Worm (Caenorhabditis elegans): ENCODE measurements around the gene elo-4.

Gene elo-4

DNA sequence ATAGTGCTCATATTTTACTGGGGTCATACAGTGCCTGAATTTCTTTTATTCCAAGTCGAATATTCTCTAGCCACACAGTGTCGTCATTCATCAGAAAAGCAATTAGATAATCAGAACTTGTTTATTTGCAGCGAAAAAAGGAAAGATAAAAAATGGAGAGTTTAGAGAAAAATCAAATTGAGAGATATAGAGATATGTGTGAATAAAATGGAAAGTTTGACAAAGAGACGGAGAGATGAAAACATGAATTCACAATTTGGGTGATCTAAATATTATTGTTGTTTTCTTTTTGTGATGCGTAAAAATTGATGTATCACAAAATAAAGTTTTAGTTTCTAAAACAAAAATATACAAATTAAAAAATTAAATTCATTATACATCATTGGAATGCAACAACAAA lies 33.4 kb downstream of the elo-4 start:
- TF ChIP-seq ama-1 (optimal IDR thresholded peaks at IDR 0.05) (no peak), blmp-1 (tag; optimal IDR thresholded peaks at IDR 0.05; ENCODE audit: insufficient read depth) (peak; percentile 85), nhr-6 (tag; optimal IDR thresholded peaks at IDR 0.05) (no peak), mbf-1 (tag; optimal IDR thresholded peaks at IDR 0.05) (no peak), lsy-2 (tag; optimal IDR thresholded peaks at IDR 0.05) (no peak), nhr-25 (tag; optimal IDR thresholded peaks at IDR 0.05) (peak; percentile 32), mdl-1 (tag; optimal IDR thresholded peaks at IDR 0.05) (no peak)

- TF ChIP-seq R02D3.7 (tag; optimal IDR thresholded peaks at IDR 0.05): no peak
- TF ChIP-seq lin-11 (tag; optimal IDR thresholded peaks at IDR 0.05): no peak
- no peak for TF ChIP-seq crh-2 (tag; optimal IDR thresholded peaks at IDR 0.05)
- no peak for TF ChIP-seq ztf-1 (GFP tag; conservative IDR thresholded peaks at IDR 0.05)
- no peak for TF ChIP-seq lin-39 (tag; optimal IDR thresholded peaks at IDR 0.05)
Observed at ce11 chrIII:9299919-9300318, 34.2 kb downstream of the elo-4 start, which contains the start of gene K01B6.3. Gene K01B6.3, plus strand, starts transcription at chrIII:9300219.

DNA sequence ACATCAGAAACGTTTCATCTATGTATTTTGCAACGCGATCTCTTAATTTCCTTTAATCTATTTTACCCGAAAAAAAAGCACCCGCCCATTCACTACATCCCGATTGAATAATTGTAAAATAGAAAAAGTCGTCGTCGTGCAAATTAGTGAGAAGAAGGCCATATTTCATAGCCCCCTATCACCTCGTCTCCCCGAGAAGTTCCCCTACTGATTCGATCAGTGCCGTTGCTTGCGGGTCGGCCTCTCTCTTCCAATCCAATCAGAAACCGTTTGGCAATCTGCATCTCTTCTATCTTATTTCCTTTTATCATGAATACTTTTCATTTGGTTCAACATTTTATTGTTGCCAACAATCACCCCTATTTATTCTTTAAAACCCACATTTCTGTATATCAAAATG lies 35.0 kb downstream of the elo-4 start:
- no peak for TF ChIP-seq nhr-6 (tag; optimal IDR thresholded peaks at IDR 0.05)
- no peak for TF ChIP-seq mab-5 (tag; optimal IDR thresholded peaks at IDR 0.05)

DNA sequence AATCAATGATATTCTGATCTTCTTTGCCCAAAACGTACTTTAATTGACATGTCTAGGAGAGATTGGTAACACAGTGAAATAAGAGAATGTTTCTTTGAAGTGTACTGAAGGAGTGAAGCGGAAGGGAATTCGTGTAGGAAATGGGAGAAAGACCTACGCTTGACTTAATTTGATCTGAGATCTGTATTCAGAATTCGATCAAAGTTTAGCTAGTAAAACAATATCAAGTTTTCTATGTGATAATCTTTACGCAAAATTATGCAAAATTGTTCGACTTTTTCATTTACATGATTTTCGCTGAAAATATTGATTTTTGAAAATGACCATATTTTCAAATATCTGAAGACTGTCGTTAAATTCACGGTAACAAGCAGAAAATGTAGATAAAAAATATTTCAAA lies 36.7 kb downstream of the elo-4 start, which contains the start of gene K01B6.4:
TSS of gene K01B6.4 (minus strand) at position 101 of the 400 bp plus-strand sequence.
- TF ChIP-seq mbf-1 (tag; optimal IDR thresholded peaks at IDR 0.05) (no peak), ztf-1 (GFP tag; conservative IDR thresholded peaks at IDR 0.05) (no peak), nhr-25 (tag; optimal IDR thresholded peaks at IDR 0.05) (no peak), lsy-2 (tag; optimal IDR thresholded peaks at IDR 0.05) (no peak), nhr-21 (tag; optimal IDR thresholded peaks at IDR 0.05) (no peak), nhr-11 (tag; optimal IDR thresholded peaks at IDR 0.05) (no peak), nhr-237 (tag; optimal IDR thresholded peaks at IDR 0.05) (no peak), nhr-6 (tag; optimal IDR thresholded peaks at IDR 0.05) (no peak), blmp-1 (tag; optimal IDR thresholded peaks at IDR 0.05; ENCODE audit: insufficient read depth) (no peak), nhr-77 (tag; optimal IDR thresholded peaks at IDR 0.05) (no peak), elt-3 (tag; optimal IDR thresholded peaks at IDR 0.05) (no peak), ceh-82 (tag; optimal IDR thresholded peaks at IDR 0.05) (no peak), nhr-12 (tag; optimal IDR thresholded peaks at IDR 0.05) (no peak), ZK546.5 (tag; optimal IDR thresholded peaks at IDR 0.05) (no peak), fos-1 (tag; optimal IDR thresholded peaks at IDR 0.05) (no peak), ztf-11 (tag; optimal IDR thresholded peaks at IDR 0.05) (no peak)

- TF ChIP-seq nhr-6 (tag; optimal IDR thresholded peaks at IDR 0.05) (no peak), ZK546.5 (tag; optimal IDR thresholded peaks at IDR 0.05) (no peak), blmp-1 (tag; optimal IDR thresholded peaks at IDR 0.05; ENCODE audit: insufficient read depth) (no peak), crh-2 (tag; optimal IDR thresholded peaks at IDR 0.05) (peak; percentile 66), gmeb-1 (tag; optimal IDR thresholded peaks at IDR 0.05) (peak; percentile 42), nhr-10 (tag; optimal IDR thresholded peaks at IDR 0.05) (no peak), nhr-12 (tag; optimal IDR thresholded peaks at IDR 0.05) (no peak), sem-4 (tag; optimal IDR thresholded peaks at IDR 0.05) (no peak), fos-1 (tag; optimal IDR thresholded peaks at IDR 0.05) (peak; percentile 87), sma-9 (GFP tag; optimal IDR thresholded peaks at IDR 0.05) (peak; percentile 64), sma-9 (tag; optimal IDR thresholded peaks at IDR 0.05) (no peak), ztf-11 (tag; optimal IDR thresholded peaks at IDR 0.05) (no peak)
Observed at ce11 chrIII:9289815-9290214, 44.3 kb downstream of the elo-4 start.

DNA sequence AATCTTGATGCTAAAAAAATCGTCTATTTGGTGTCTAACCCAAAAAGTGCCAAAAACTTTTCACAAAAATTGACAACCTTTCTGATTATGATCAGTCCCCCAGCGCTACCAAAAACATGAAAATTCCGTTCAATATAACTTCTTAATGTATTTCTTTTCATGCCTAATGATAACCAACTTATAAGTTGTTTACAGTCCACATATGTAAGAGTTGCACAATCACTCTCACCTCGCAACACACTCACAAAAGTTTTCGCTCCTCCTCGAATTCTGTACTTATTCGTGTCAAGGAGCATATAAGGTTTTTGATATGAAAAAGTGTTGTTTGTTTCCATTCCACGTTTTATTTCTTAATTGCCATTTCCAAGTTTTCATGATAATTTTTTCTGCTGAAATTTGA lies 45.5 kb downstream of the elo-4 start:
- TF ChIP-seq sem-4 (tag; optimal IDR thresholded peaks at IDR 0.05) (no peak), ztf-4 (tag; optimal IDR thresholded peaks at IDR 0.05) (no peak), ZK546.5 (tag; optimal IDR thresholded peaks at IDR 0.05) (no peak), fos-1 (tag; optimal IDR thresholded peaks at IDR 0.05) (peak; percentile 28), mbf-1 (tag; optimal IDR thresholded peaks at IDR 0.05) (no peak), ztf-11 (tag; optimal IDR thresholded peaks at IDR 0.05) (no peak), crh-2 (tag; optimal IDR thresholded peaks at IDR 0.05) (no peak), nhr-6 (tag; optimal IDR thresholded peaks at IDR 0.05) (no peak)
